Fruit fly (Drosophila melanogaster) whole organism, embryonic: ENCODE data around the gene betaTub65B.
A peak's percentile ranks its signal among the peaks of the same experiment; 100 is the strongest.

Experiments
- ATbp ChIP-seq: fragments of 200-800 bp; sonication (Bioruptor generic); optimal IDR thresholded peaks from 2 replicates; lab custom pipeline; 2017; ENCODE audit warnings: missing biosample characterization, mild to moderate bottlenecking, missing genetic modification characterization, missing genetic modification reagents
- Ada2b ChIP-seq: fragments of 200-800 bp; sonication (Bioruptor generic); IDR thresholded peaks from 2 replicates; pipeline ENCODE4 v1.3.6; 2022; ENCODE audit warnings: missing biosample characterization, missing genetic modification characterization
- CG10147 ChIP-seq: fragments of 200-800 bp; sonication (Bioruptor generic); optimal IDR thresholded peaks from 2 replicates; lab custom pipeline; 2019; ENCODE audit warnings: missing biosample characterization, mild to moderate bottlenecking, missing genetic modification characterization, moderate library complexity
- CG10431 ChIP-seq: fragments of 200-800 bp; sonication (Bioruptor generic); optimal IDR thresholded peaks from 3 replicates; lab custom pipeline; 2018; ENCODE audit warnings: missing biosample characterization, mild to moderate bottlenecking, missing genetic modification characterization
- CG10654 ChIP-seq: fragments of 200-800 bp; sonication (Bioruptor generic); optimal IDR thresholded peaks from 2 replicates; lab custom pipeline; 2016; ENCODE audit warnings: missing biosample characterization, missing genetic modification characterization
- CG12942 ChIP-seq: fragments of 200-800 bp; sonication (Bioruptor generic); optimal IDR thresholded peaks from 3 replicates; lab custom pipeline; 2016; ENCODE audit warnings: missing biosample characterization, missing genetic modification characterization
- CG1529 ChIP-seq: fragments of 200-800 bp; sonication (Bioruptor generic); optimal IDR thresholded peaks from 3 replicates; lab custom pipeline; 2018; ENCODE audit warnings: missing biosample characterization, missing genetic modification characterization
- CG17361 ChIP-seq: fragments of 200-800 bp; sonication (Bioruptor generic); IDR thresholded peaks from 3 replicates; pipeline ENCODE4 v1.3.6; 2022; ENCODE audit warnings: missing biosample characterization, missing genetic modification characterization
- CG2199 ChIP-seq: fragments of 200-800 bp; sonication (Bioruptor generic); IDR thresholded peaks from 3 replicates; pipeline ENCODE4 v1.3.6; 2022; ENCODE audit warnings: missing biosample characterization, missing genetic modification characterization
- CG2202 ChIP-seq: fragments of 200-800 bp; sonication (Bioruptor generic); optimal IDR thresholded peaks from 2 replicates; lab custom pipeline; 2018; ENCODE audit warnings: missing biosample characterization, mild to moderate bottlenecking, missing genetic modification characterization
- CG2712 ChIP-seq: fragments of 200-800 bp; optimal IDR thresholded peaks from 3 replicates; lab custom pipeline; 2019; ENCODE audit warnings: missing biosample characterization, mild to moderate bottlenecking, missing genetic modification characterization, moderate library complexity
- CG2875 ChIP-seq: fragments of 200-800 bp; sonication (Bioruptor generic); optimal IDR thresholded peaks from 2 replicates; lab custom pipeline; 2017; ENCODE audit warnings: missing biosample characterization, mild to moderate bottlenecking, missing genetic modification characterization, missing genetic modification reagents
- CG30020 ChIP-seq: fragments of 200-800 bp; optimal IDR thresholded peaks from 2 replicates; lab custom pipeline; 2019; ENCODE audit warnings: missing biosample characterization, mild to moderate bottlenecking, missing genetic modification characterization, moderate library complexity
- CG3065 ChIP-seq: fragments of 200-800 bp; sonication (Bioruptor generic); optimal IDR thresholded peaks from 2 replicates; lab custom pipeline; 2016; ENCODE audit warnings: missing biosample characterization, missing genetic modification characterization
- CG31441 ChIP-seq: fragments of 200-800 bp; sonication (Bioruptor generic); IDR thresholded peaks from 2 replicates; pipeline ENCODE4 v1.3.6; 2022; ENCODE audit warnings: missing biosample characterization, missing genetic modification characterization
- CG33557 ChIP-seq: fragments of 200-800 bp; sonication (Bioruptor generic); optimal IDR thresholded peaks from 2 replicates; lab custom pipeline; 2019; ENCODE audit warnings: missing biosample characterization, mild to moderate bottlenecking, missing genetic modification characterization, moderate library complexity
- CG3847 ChIP-seq: fragments of 200-800 bp; sonication (Bioruptor generic); IDR thresholded peaks from 2 replicates; pipeline ENCODE4 v1.3.6; 2022; ENCODE audit warnings: missing biosample characterization, missing genetic modification characterization
- CG43689 ChIP-seq: fragments of 200-800 bp; sonication (Bioruptor generic); IDR thresholded peaks from 2 replicates; pipeline ENCODE4 v1.3.6; 2022; ENCODE audit warnings: missing biosample characterization, missing genetic modification characterization
- CG9727 ChIP-seq: fragments of 200-800 bp; sonication (Bioruptor generic); optimal IDR thresholded peaks from 3 replicates; lab custom pipeline; 2017; ENCODE audit warnings: missing biosample characterization, mild to moderate bottlenecking, missing genetic modification characterization
- CG9932 ChIP-seq: fragments of 200-800 bp; sonication (Bioruptor generic); IDR thresholded peaks from 2 replicates; pipeline ENCODE4 v1.3.6; 2022; ENCODE audit warnings: missing biosample characterization, missing genetic modification characterization
- Dad ChIP-seq: fragments of 200-800 bp; sonication (Bioruptor generic); optimal IDR thresholded peaks from 3 replicates; lab custom pipeline; 2016; ENCODE audit warnings: missing biosample characterization, missing genetic modification characterization
- Deaf1 ChIP-seq: fragments of 200-800 bp; optimal IDR thresholded peaks from 3 replicates; lab custom pipeline; 2019; ENCODE audit warnings: missing biosample characterization, mild to moderate bottlenecking, missing genetic modification characterization, moderate library complexity
- E2f1 ChIP-seq: fragments of 200-800 bp; sonication (Bioruptor generic); IDR thresholded peaks from 2 replicates; pipeline ENCODE4 v1.3.6; 2022; ENCODE audit warnings: missing biosample characterization, missing genetic modification characterization
- Eip74EF ChIP-seq, 2 experiments: fragments of 200-800 bp in 1 of 2; fragments of >200 bp in 1 of 2; sonication (Bioruptor generic) in 1 of 2; optimal IDR thresholded peaks; 2 replicates each; lab custom pipeline; 2017 to 2019; ENCODE audit warnings: missing biosample characterization in 2 of 2, missing genetic modification characterization in 2 of 2, mild to moderate bottlenecking in 1 of 2, moderate library complexity in 1 of 2
- Fer2 ChIP-seq: fragments of 200-800 bp; sonication (Bioruptor generic); optimal IDR thresholded peaks from 2 replicates; lab custom pipeline; 2018; ENCODE audit warnings: missing biosample characterization, mild to moderate bottlenecking, missing genetic modification characterization, moderate library complexity
- Hr3 ChIP-seq: fragments of 200-800 bp; sonication (Bioruptor generic); optimal IDR thresholded peaks from 3 replicates; lab custom pipeline; 2016; ENCODE audit warnings: missing biosample characterization, missing genetic modification characterization
- Hr39 ChIP-seq: fragments of >200 bp; optimal IDR thresholded peaks from 2 replicates; lab custom pipeline; 2017
- Hr51 ChIP-seq, 2 experiments: fragments of 200-800 bp; sonication (Bioruptor generic); optimal IDR thresholded peaks; 2 replicates in 1 of 2; 3 replicates in 1 of 2; lab custom pipeline; 2016 to 2018; ENCODE audit warnings: missing biosample characterization in 2 of 2, missing genetic modification characterization in 2 of 2, mild to moderate bottlenecking in 1 of 2, moderate library complexity in 1 of 2
- NK7.1 ChIP-seq: fragments of 200-800 bp; sonication (Bioruptor generic); optimal IDR thresholded peaks from 3 replicates; lab custom pipeline; 2016; ENCODE audit warnings: missing biosample characterization, missing genetic modification characterization
- Nf-YB ChIP-seq: fragments of 200-800 bp; sonication (Bioruptor generic); optimal IDR thresholded peaks from 3 replicates; lab custom pipeline; 2019; ENCODE audit warnings: missing biosample characterization, mild to moderate bottlenecking, missing genetic modification characterization, moderate library complexity
- NfI ChIP-seq: fragments of 200-800 bp; sonication (Bioruptor generic); optimal IDR thresholded peaks from 3 replicates; lab custom pipeline; 2018; ENCODE audit warnings: missing biosample characterization, mild to moderate bottlenecking, missing genetic modification characterization, moderate library complexity
- Oaz ChIP-seq: fragments of 200-800 bp; sonication (Bioruptor generic); IDR thresholded peaks from 2 replicates; pipeline ENCODE4 v1.3.6; 2022; ENCODE audit warnings: missing biosample characterization, missing genetic modification characterization
- Taf1 ChIP-seq: fragments of 200-800 bp; sonication (Bioruptor generic); IDR thresholded peaks from 2 replicates; pipeline ENCODE4 v1.3.6; 2022; ENCODE audit warnings: missing biosample characterization, missing genetic modification characterization
- Vsx1 ChIP-seq: fragments of 200-800 bp; sonication (Bioruptor generic); optimal IDR thresholded peaks from 2 replicates; lab custom pipeline; 2017; ENCODE audit warnings: missing biosample characterization, mild to moderate bottlenecking, missing genetic modification characterization, missing genetic modification reagents
- Xbp1 ChIP-seq: fragments of 200-800 bp; sonication (Bioruptor generic); optimal IDR thresholded peaks from 3 replicates; lab custom pipeline; 2016; ENCODE audit warnings: missing biosample characterization, mild to moderate bottlenecking, missing genetic modification characterization
- Xrp1 ChIP-seq: fragments of 200-800 bp; sonication (Bioruptor generic); IDR thresholded peaks from 2 replicates; pipeline ENCODE4 v1.3.6; 2022; ENCODE audit warnings: missing biosample characterization, missing genetic modification characterization
- ap ChIP-seq: fragments of 200-800 bp; sonication (Bioruptor generic); IDR thresholded peaks from 2 replicates; pipeline ENCODE4 v1.3.6; 2022; ENCODE audit warnings: missing biosample characterization, missing genetic modification characterization
- cad ChIP-seq: fragments of >200 bp; optimal IDR thresholded peaks from 2 replicates; lab custom pipeline; 2017; ENCODE audit warnings: missing biosample characterization, missing genetic modification characterization
- crol ChIP-seq: fragments of 200-800 bp; sonication (Bioruptor generic); IDR thresholded peaks from 2 replicates; pipeline ENCODE4 v1.3.6; 2022; ENCODE audit warnings: missing biosample characterization, missing genetic modification characterization
- cwo ChIP-seq: fragments of 200-800 bp; sonication (Bioruptor generic); optimal IDR thresholded peaks from 3 replicates; lab custom pipeline; 2017; ENCODE audit warnings: missing biosample characterization, missing genetic modification characterization, mild to moderate bottlenecking, moderate library complexity, missing genetic modification reagents
- dmrt11E ChIP-seq: fragments of 200-800 bp; sonication (Bioruptor generic); optimal IDR thresholded peaks from 3 replicates; lab custom pipeline; 2018; ENCODE audit warnings: missing biosample characterization, mild to moderate bottlenecking, missing genetic modification characterization, moderate library complexity
- dysf ChIP-seq: fragments of 200-800 bp; sonication (Bioruptor generic); IDR thresholded peaks from 3 replicates; pipeline ENCODE4 v1.3.6; 2022; ENCODE audit warnings: missing biosample characterization, missing genetic modification characterization
- gcm ChIP-seq: fragments of 200-800 bp; sonication (Bioruptor generic); optimal IDR thresholded peaks from 2 replicates; lab custom pipeline; 2019; ENCODE audit warnings: missing biosample characterization, mild to moderate bottlenecking, missing genetic modification characterization, moderate library complexity
- gem ChIP-seq: fragments of 200-800 bp; sonication (Bioruptor generic); optimal IDR thresholded peaks from 2 replicates; lab custom pipeline; 2019; ENCODE audit warnings: missing biosample characterization, mild to moderate bottlenecking, missing genetic modification characterization, moderate library complexity
- her ChIP-seq: fragments of 200-800 bp; sonication (Bioruptor generic); optimal IDR thresholded peaks from 2 replicates; lab custom pipeline; 2016; ENCODE audit warnings: missing biosample characterization, missing genetic modification characterization
- otp ChIP-seq: fragments of 200-800 bp; sonication (Bioruptor generic); IDR thresholded peaks from 3 replicates; pipeline ENCODE4, ENCODE4 v1.3.6; 2022; ENCODE audit warnings: missing biosample characterization, missing genetic modification characterization
- phol ChIP-seq: fragments of 200-800 bp; sonication (Bioruptor generic); optimal IDR thresholded peaks from 3 replicates; lab custom pipeline; 2018; ENCODE audit warnings: missing biosample characterization, mild to moderate bottlenecking, missing genetic modification characterization, moderate library complexity
- tx ChIP-seq: fragments of 200-800 bp; sonication (Bioruptor generic); optimal IDR thresholded peaks from 2 replicates; lab custom pipeline; 2016; ENCODE audit warnings: missing biosample characterization, missing genetic modification characterization
- wor ChIP-seq: fragments of 200-800 bp; sonication (Bioruptor generic); IDR thresholded peaks from 2 replicates; pipeline ENCODE4 v1.3.6; 2022; ENCODE audit warnings: missing biosample characterization, missing genetic modification characterization

Gene betaTub65B

DNA sequence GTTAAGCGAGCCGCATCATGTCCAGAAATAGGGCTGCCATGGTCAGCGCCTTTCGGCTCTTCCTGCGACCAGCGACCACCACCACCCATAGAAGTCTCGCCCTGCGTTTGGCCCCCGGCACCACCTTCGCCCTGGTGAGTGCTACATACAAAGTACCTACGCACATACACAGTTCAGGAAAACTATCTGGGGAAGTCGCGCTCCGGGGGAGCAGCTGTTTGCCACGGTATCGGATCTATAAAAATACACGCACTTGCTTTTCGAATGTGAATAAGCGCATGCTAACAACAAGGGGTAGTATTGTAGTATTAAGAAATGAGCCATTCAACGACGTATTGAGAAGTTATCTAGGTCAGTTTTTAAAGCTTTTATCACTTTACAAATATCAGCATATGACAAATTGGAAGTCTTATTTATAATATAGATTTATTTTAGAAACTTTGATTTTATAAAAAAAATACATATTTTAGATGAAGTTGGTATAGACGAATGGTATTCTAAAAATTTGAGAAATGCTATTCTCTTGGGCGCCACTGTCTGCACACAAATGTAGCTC lies 21.4 kb downstream of the betaTub65B start (continued):
- peak; percentile 48; the same call in 1 of the 2 replicates for TF ChIP-seq Ada2b (GFP tag; lab: Robert Waterston, UW)
- peak; percentile 63 for TF ChIP-seq NfI (GFP tag; lab: Kevin White, UChicago)
- peak; percentile 44 for TF ChIP-seq Fer2 (tag; lab: Kevin White, UChicago)
- peak; percentile 25; the same call in 1 of the 2 replicates for TF ChIP-seq CG3847 (GFP tag; lab: Robert Waterston, UW)
- peak; percentile 14 for TF ChIP-seq CG2202 (tag; lab: Kevin White, UChicago)
- TF ChIP-seq gcm (GFP tag; lab: Kevin White, UChicago) = peak; percentile 51
- TF ChIP-seq CG17361 (GFP tag; lab: Robert Waterston, UW) = peak; percentile 72
- TF ChIP-seq tx = no peak
- TF ChIP-seq Dad (GFP tag; lab: Kevin White, UChicago) = no peak
- 0 out of 3 replicates have a peak, but pooled peaks have one; percentile 48 for TF ChIP-seq CG2199 (GFP tag; lab: Robert Waterston, UW)
- peak; percentile 4 for TF ChIP-seq CG3065 (GFP tag; lab: Kevin White, UChicago)
- no peak for TF ChIP-seq cad (GFP tag; lab: Kevin White, UChicago)
- 0 out of 3 replicates have a peak, but pooled peaks have one; percentile 15 for TF ChIP-seq otp (GFP tag; lab: Robert Waterston, UW)
- peak; percentile 45 for TF ChIP-seq Nf-YB (GFP tag; lab: Kevin White, UChicago)
- 0 out of 3 replicates have a peak, but pooled peaks have one; percentile 53 for TF ChIP-seq dysf (GFP tag; lab: Robert Waterston, UW)
- peak; percentile 44; the same call in 1 of the 2 replicates for TF ChIP-seq crol (GFP tag; lab: Robert Waterston, UW)
- peak; percentile 54 for TF ChIP-seq Hr3 (GFP tag; lab: Kevin White, UChicago)
- TF ChIP-seq CG30020 = peak; percentile 11
- TF ChIP-seq CG1529 (GFP tag; lab: Kevin White, UChicago) = peak; percentile 44
- 0 out of 2 replicates have a peak, but pooled peaks have one; percentile 14 for TF ChIP-seq CG9932 (GFP tag; lab: Robert Waterston, UW)
- peak; percentile 81 for TF ChIP-seq CG2712 (tag; lab: Kevin White, UChicago)
- TF ChIP-seq CG10147 = peak; percentile 41
- peak; percentile 83 for TF ChIP-seq gem (tag; lab: Kevin White, UChicago)
- TF ChIP-seq CG12942 (GFP tag; lab: Kevin White, UChicago) = peak; percentile 14
- peak in 1 of 2 experiments; percentile 78 for TF ChIP-seq Hr51 (GFP tag; optimal IDR thresholded peaks at IDR 0.05; lab: Kevin White, UChicago)
- TF ChIP-seq Oaz (GFP tag; lab: Robert Waterston, UW) = no peak
- peak; percentile 47 for TF ChIP-seq Xbp1 (GFP tag; lab: Kevin White, UChicago)
- TF ChIP-seq phol = peak; percentile 66
- peak in 1 of 2 experiments; percentile 50 for TF ChIP-seq Eip74EF (GFP tag; optimal IDR thresholded peaks at IDR 0.05; lab: Kevin White, UChicago)
- TF ChIP-seq Hr39 (lab: Kevin White, UChicago) = no peak
- peak; percentile 12 for TF ChIP-seq CG2875 (GFP tag; lab: Kevin White, UChicago)
- TF ChIP-seq cwo (GFP tag; lab: Kevin White, UChicago) = peak; percentile 41
- TF ChIP-seq CG31441 = peak; percentile 84
- peak; percentile 40 for TF ChIP-seq CG10654
- peak; percentile 64 for TF ChIP-seq dmrt11E (tag; lab: Kevin White, UChicago)
- 0 out of 2 replicates have a peak, but pooled peaks have one; percentile 18 for TF ChIP-seq ap
- TF ChIP-seq CG33557 = peak; percentile 61
- peak; percentile 13 for TF ChIP-seq Deaf1 (tag; lab: Kevin White, UChicago)
- peak; percentile 57 for TF ChIP-seq ATbp (GFP tag; lab: Kevin White, UChicago)
- TF ChIP-seq CG10431 = peak; percentile 37
- peak; percentile 59 for TF ChIP-seq Xrp1 (GFP tag; lab: Robert Waterston, UW)
- TF ChIP-seq NK7.1 = no peak
- TF ChIP-seq Taf1 = 0 out of 2 replicates have a peak, but pooled peaks have one; percentile 8
- 0 out of 2 replicates have a peak, but pooled peaks have one; percentile 20 for TF ChIP-seq wor (GFP tag; lab: Robert Waterston, UW)
- TF ChIP-seq E2f1 = 0 out of 2 replicates have a peak, but pooled peaks have one; percentile 24
- TF ChIP-seq CG9727 (GFP tag; lab: Kevin White, UChicago) = peak; percentile 51
- peak; percentile 60 for TF ChIP-seq Vsx1
- TF ChIP-seq her (GFP tag; lab: Kevin White, UChicago) = no peak
- 0 out of 2 replicates have a peak, but pooled peaks have one; percentile 35 for TF ChIP-seq CG43689 (GFP tag; lab: Robert Waterston, UW)
